Worm (Caenorhabditis elegans) whole organism, midembryonic: ENCODE data around the gene nhr-63.

Experiments used
- T22C8.4 ChIP-seq: fragments of 200-800 bp; sonication (Bioruptor generic); IDR thresholded peaks from 2 replicates; pipeline ENCODE4 v1.3.6; 2022; ENCODE audit warnings: missing genetic modification characterization, missing compliant biosample characterization
- cog-1 ChIP-seq: sonication (generic microtip); optimal IDR thresholded peaks from 2 replicates; lab custom pipeline; 2016; ENCODE audit warnings: missing genetic modification characterization, missing compliant biosample characterization
- flt-1 ChIP-seq: fragments of 200-800 bp; sonication (Bioruptor generic); IDR thresholded peaks from 2 replicates; pipeline ENCODE4 v1.3.6; 2022; ENCODE audit warnings: missing genetic modification characterization, missing compliant biosample characterization
- klf-2 ChIP-seq: fragments of 200-800 bp; sonication (Bioruptor generic); conservative IDR thresholded peaks from 2 replicates; pipeline ENCODE4 v1.3.6; 2022; ENCODE audit warnings: missing genetic modification reagents, missing genetic modification characterization, missing compliant biosample characterization
- med-1 ChIP-seq: sonication (generic microtip); optimal IDR thresholded peaks from 2 replicates; lab custom pipeline; 2017; ENCODE audit warnings: missing genetic modification characterization, mild to moderate bottlenecking, missing compliant biosample characterization, antibody characterized with exemption, missing genetic modification reagents; ENCODE audit not compliant: insufficient read depth
- ref-1 ChIP-seq: fragments of 200-800 bp; sonication (Bioruptor generic); conservative IDR thresholded peaks from 2 replicates; pipeline ENCODE4 v1.3.6; 2022; ENCODE audit warnings: missing genetic modification reagents, missing genetic modification characterization, missing compliant biosample characterization
- tab-1 ChIP-seq: fragments of 200-800 bp; sonication (Bioruptor generic); IDR thresholded peaks from 2 replicates; pipeline ENCODE4 v1.3.6; 2022; ENCODE audit warnings: missing genetic modification characterization, missing compliant biosample characterization
- ztf-23 ChIP-seq: fragments of 200-800 bp; sonication (Bioruptor generic); IDR thresholded peaks from 2 replicates; pipeline ENCODE4 v1.3.6; 2022; ENCODE audit warnings: missing genetic modification reagents, missing genetic modification characterization, missing compliant biosample characterization
- ztf-29 ChIP-seq: fragments of 200-800 bp; sonication (Bioruptor generic); IDR thresholded peaks from 2 replicates; pipeline ENCODE4 v1.3.6; 2022; ENCODE audit warnings: missing genetic modification reagents, missing genetic modification characterization, missing compliant biosample characterization

DNA sequence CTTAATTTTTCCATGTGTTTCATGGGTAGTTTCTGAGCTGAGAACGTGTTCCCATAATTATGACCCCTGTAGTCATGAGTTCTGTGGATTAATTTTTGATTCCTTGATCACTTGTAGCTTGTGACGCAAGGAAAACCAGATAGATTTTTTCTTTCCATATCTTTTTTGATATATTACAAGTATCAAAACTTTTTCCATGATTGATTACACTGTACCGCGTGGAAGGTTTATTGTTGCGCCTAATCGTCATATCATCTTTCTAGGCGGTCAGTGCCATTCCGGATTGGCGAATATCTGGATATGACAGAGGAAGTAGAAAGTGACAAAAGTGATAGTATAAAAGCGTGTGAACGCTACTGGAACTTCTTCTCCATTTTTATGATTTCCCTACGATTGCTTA, 44.2 kb downstream of the nhr-63 start, which contains the start of gene ZK285.2:
- TF ChIP-seq tab-1 (no peak), cog-1 (tag; lab: Kevin White, UChicago) (no peak), ref-1 (GFP tag; lab: Robert Waterston, UW) (no peak), ztf-23 (GFP tag; lab: Robert Waterston, UW) (no peak), ztf-29 (GFP tag; lab: Robert Waterston, UW) (no peak), T22C8.4 (GFP tag; lab: Robert Waterston, UW) (no peak), flt-1 (GFP tag; lab: Robert Waterston, UW) (no peak), med-1 (no peak), klf-2 (no peak)
